Worm (Caenorhabditis elegans) whole organism, L2 larva: ENCODE data around the gene sqv-7.

Source experiments
- F13H6.1 ChIP-seq: sonication (generic microtip); optimal IDR thresholded peaks from 2 replicates; lab custom pipeline; 2016; ENCODE audit warnings: missing genetic modification characterization, missing compliant biosample characterization
- aly-2 ChIP-seq: fragments of 150-350 bp; optimal IDR thresholded peaks from 2 replicates; lab custom pipeline; 2014; ENCODE audit warnings: missing biosample characterization, missing genetic modification characterization
- blmp-1 ChIP-seq: sonication (generic microtip); optimal IDR thresholded peaks from 2 replicates; lab custom pipeline; 2017; ENCODE audit warnings: missing genetic modification characterization, mild to moderate bottlenecking, missing compliant biosample characterization, antibody characterized with exemption, moderate library complexity; ENCODE audit not compliant: insufficient read depth
- elt-3 ChIP-seq: sonication (generic microtip); optimal IDR thresholded peaks from 2 replicates; lab custom pipeline; 2017; ENCODE audit warnings: missing biosample characterization, missing genetic modification characterization
- fos-1 ChIP-seq: fragments of 150-350 bp; optimal IDR thresholded peaks from 2 replicates; lab custom pipeline; 2014; ENCODE audit warnings: missing biosample characterization, missing genetic modification characterization
- lin-11 ChIP-seq: fragments of 150-350 bp; sonication (generic microtip); optimal IDR thresholded peaks from 2 replicates; lab custom pipeline; 2014; ENCODE audit warnings: missing biosample characterization, missing genetic modification characterization, inconsistent platforms, mixed read lengths
- lin-39 ChIP-seq: fragments of 150-350 bp; optimal IDR thresholded peaks from 2 replicates; lab custom pipeline; 2014; ENCODE audit warnings: missing biosample characterization, missing genetic modification reagents, missing genetic modification characterization
- snpc-4 ChIP-seq: fragments of 150-350 bp; optimal IDR thresholded peaks from 2 replicates; lab custom pipeline; 2014; ENCODE audit warnings: missing biosample characterization, missing genetic modification characterization
- zag-1 ChIP-seq: fragments of 150-350 bp; optimal IDR thresholded peaks from 2 replicates; lab custom pipeline; 2014; ENCODE audit warnings: missing biosample characterization, missing genetic modification characterization

DNA sequence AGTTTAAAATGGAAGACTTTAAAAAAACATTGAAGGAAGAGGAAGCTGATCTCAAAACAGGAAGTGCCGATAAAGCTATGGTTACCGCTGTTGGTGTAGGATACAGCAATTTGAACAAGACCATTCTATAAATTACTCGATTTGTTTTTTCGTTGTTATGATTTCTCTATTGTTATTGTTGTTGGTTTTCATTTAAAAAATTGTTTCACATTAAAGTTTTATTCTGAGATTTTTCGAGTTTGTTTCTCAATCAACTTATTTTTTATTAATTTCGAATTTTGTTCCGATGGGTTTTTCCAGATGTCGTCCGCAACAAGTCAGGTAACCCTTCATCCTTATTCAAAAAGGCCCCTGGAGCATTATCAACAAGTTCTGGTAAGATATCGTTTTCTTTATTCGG is 39.3 kb upstream of the sqv-7 start, which contains the start of gene ZK1127.12:
- TF ChIP-seq fos-1 (tag; lab: Kevin White, UChicago), result no peak
- TF ChIP-seq F13H6.1, result no peak
- no peak for TF ChIP-seq elt-3
- TF ChIP-seq zag-1, result no peak
- TF ChIP-seq lin-11, result no peak
- no peak for TF ChIP-seq aly-2 (tag; lab: Kevin White, UChicago)
- TF ChIP-seq lin-39 (tag; lab: Kevin White, UChicago), result no peak
- TF ChIP-seq snpc-4 (tag; lab: Kevin White, UChicago), result no peak
- no peak for TF ChIP-seq blmp-1
